Fruit fly (Drosophila melanogaster) whole organism, embryonic: Measurements from ENCODE around the gene CG1142.

Source experiments
- B-H2 ChIP-seq: fragments of 200-800 bp; sonication (Bioruptor generic); optimal IDR thresholded peaks from 2 replicates; lab custom pipeline; 2018; ENCODE audit warnings: missing biosample characterization, mild to moderate bottlenecking, missing genetic modification characterization
- C15 ChIP-seq: fragments of 200-800 bp; sonication (Bioruptor generic); IDR thresholded peaks from 3 replicates; pipeline ENCODE4 v1.3.6; 2022; ENCODE audit warnings: missing biosample characterization, missing genetic modification characterization
- CG10147 ChIP-seq: fragments of 200-800 bp; sonication (Bioruptor generic); optimal IDR thresholded peaks from 2 replicates; lab custom pipeline; 2019; ENCODE audit warnings: missing biosample characterization, mild to moderate bottlenecking, missing genetic modification characterization, moderate library complexity
- CG1024 ChIP-seq: fragments of 200-800 bp; sonication (Bioruptor generic); IDR thresholded peaks from 2 replicates; pipeline ENCODE4 v1.3.6; 2022; ENCODE audit warnings: missing biosample characterization, missing genetic modification characterization
- CG10543 ChIP-seq: fragments of 200-800 bp; sonication (Bioruptor generic); optimal IDR thresholded peaks from 3 replicates; lab custom pipeline; 2017; ENCODE audit warnings: missing biosample characterization, mild to moderate bottlenecking, missing genetic modification characterization, moderate library complexity
- CG11723 ChIP-seq: fragments of 200-800 bp; sonication (Bioruptor generic); optimal IDR thresholded peaks from 2 replicates; lab custom pipeline; 2017; ENCODE audit warnings: missing biosample characterization, mild to moderate bottlenecking, missing genetic modification characterization
- CG12219 ChIP-seq: fragments of 200-800 bp; sonication (Bioruptor generic); optimal IDR thresholded peaks from 3 replicates; lab custom pipeline; 2018; ENCODE audit warnings: missing biosample characterization, mild to moderate bottlenecking, missing genetic modification characterization
- CG12659 ChIP-seq: fragments of 200-800 bp; sonication (Bioruptor generic); optimal IDR thresholded peaks from 3 replicates; lab custom pipeline; 2017; ENCODE audit warnings: mild to moderate bottlenecking, missing biosample characterization, missing genetic modification reagents, missing genetic modification characterization
- CG12769 ChIP-seq: fragments of 200-800 bp; sonication (Bioruptor generic); optimal IDR thresholded peaks from 2 replicates; lab custom pipeline; 2019; ENCODE audit warnings: missing biosample characterization, mild to moderate bottlenecking, missing genetic modification characterization, moderate library complexity
- CG13424 ChIP-seq: fragments of 200-800 bp; sonication (Bioruptor generic); optimal IDR thresholded peaks from 2 replicates; lab custom pipeline; 2019; ENCODE audit warnings: missing biosample characterization, mild to moderate bottlenecking, missing genetic modification characterization, moderate library complexity
- CG13775 ChIP-seq: fragments of 200-800 bp; sonication (Bioruptor generic); optimal IDR thresholded peaks from 3 replicates; lab custom pipeline; 2017; ENCODE audit warnings: missing biosample characterization, mild to moderate bottlenecking, missing genetic modification characterization
- CG13894 ChIP-seq: fragments of 200-800 bp; sonication (Bioruptor generic); optimal IDR thresholded peaks from 3 replicates; lab custom pipeline; 2018; ENCODE audit warnings: missing biosample characterization, mild to moderate bottlenecking, missing genetic modification characterization, moderate library complexity
- CG14014 ChIP-seq: fragments of 200-800 bp; sonication (Bioruptor generic); IDR thresholded peaks from 2 replicates; pipeline ENCODE4 v1.3.6; 2022; ENCODE audit warnings: missing biosample characterization, missing genetic modification characterization
- CG15696 ChIP-seq: fragments of 200-800 bp; sonication (Bioruptor generic); optimal IDR thresholded peaks from 2 replicates; lab custom pipeline; 2019; ENCODE audit warnings: missing biosample characterization, mild to moderate bottlenecking, missing genetic modification characterization, moderate library complexity
- CG17568 ChIP-seq: fragments of 200-800 bp; sonication (Bioruptor generic); optimal IDR thresholded peaks from 2 replicates; lab custom pipeline; 2018; ENCODE audit warnings: missing biosample characterization, mild to moderate bottlenecking, missing genetic modification characterization, moderate library complexity
- CG17829 ChIP-seq: fragments of 200-800 bp; optimal IDR thresholded peaks from 2 replicates; lab custom pipeline; 2019; ENCODE audit warnings: missing biosample characterization, mild to moderate bottlenecking, missing genetic modification characterization, moderate library complexity
- CG18476 ChIP-seq: fragments of 200-800 bp; sonication (Bioruptor generic); optimal IDR thresholded peaks from 2 replicates; lab custom pipeline; 2016; ENCODE audit warnings: missing biosample characterization, mild to moderate bottlenecking, missing genetic modification characterization
- CG2678 ChIP-seq: fragments of 200-800 bp; sonication (Bioruptor generic); optimal IDR thresholded peaks from 3 replicates; lab custom pipeline; 2019; ENCODE audit warnings: missing biosample characterization, mild to moderate bottlenecking, missing genetic modification characterization, moderate library complexity
- CG2889 ChIP-seq: fragments of 200-800 bp; sonication (Bioruptor generic); IDR thresholded peaks from 3 replicates; pipeline ENCODE4 v1.3.6; 2022; ENCODE audit warnings: missing biosample characterization, missing genetic modification characterization
- CG33557 ChIP-seq: fragments of 200-800 bp; sonication (Bioruptor generic); optimal IDR thresholded peaks from 2 replicates; lab custom pipeline; 2019; ENCODE audit warnings: missing biosample characterization, mild to moderate bottlenecking, missing genetic modification characterization, moderate library complexity
- CG42726 ChIP-seq: fragments of 200-800 bp; sonication (Bioruptor generic); IDR thresholded peaks from 2 replicates; pipeline ENCODE4 v1.3.6; 2022; ENCODE audit warnings: missing biosample characterization, missing genetic modification characterization; ENCODE audit not compliant: partially characterized antibody
- CG4360 ChIP-seq: fragments of 200-800 bp; sonication (Bioruptor generic); IDR thresholded peaks from 2 replicates; pipeline ENCODE4 v1.3.6; 2022; ENCODE audit warnings: missing biosample characterization, missing genetic modification characterization
- CG4424 ChIP-seq: fragments of 200-800 bp; sonication (Bioruptor generic); optimal IDR thresholded peaks from 3 replicates; lab custom pipeline; 2016; ENCODE audit warnings: missing biosample characterization, missing genetic modification characterization
- CG4707 ChIP-seq: fragments of 200-800 bp; sonication (Bioruptor generic); optimal IDR thresholded peaks from 2 replicates; lab custom pipeline; 2018; ENCODE audit warnings: missing biosample characterization, mild to moderate bottlenecking, missing genetic modification characterization, moderate library complexity
- CG8765 ChIP-seq: fragments of 200-800 bp; sonication (Bioruptor generic); IDR thresholded peaks from 2 replicates; pipeline ENCODE4 v1.3.6; 2022; ENCODE audit warnings: missing biosample characterization, missing genetic modification characterization
- CG8944 ChIP-seq: fragments of 200-800 bp; sonication (Bioruptor generic); optimal IDR thresholded peaks from 3 replicates; lab custom pipeline; 2016; ENCODE audit warnings: missing biosample characterization, missing genetic modification characterization
- CG9437 ChIP-seq: fragments of 200-800 bp; sonication (Bioruptor generic); optimal IDR thresholded peaks from 2 replicates; lab custom pipeline; 2018; ENCODE audit warnings: missing biosample characterization, mild to moderate bottlenecking, missing genetic modification characterization
- CG9932 ChIP-seq: fragments of 200-800 bp; sonication (Bioruptor generic); IDR thresholded peaks from 2 replicates; pipeline ENCODE4 v1.3.6; 2022; ENCODE audit warnings: missing biosample characterization, missing genetic modification characterization
- CkIIα-i1 ChIP-seq: fragments of 200-800 bp; sonication (Bioruptor generic); IDR thresholded peaks from 2 replicates; pipeline ENCODE4 v1.3.6; 2022; ENCODE audit warnings: missing biosample characterization, missing genetic modification characterization
- D ChIP-seq, 2 experiments: fragments of 200-800 bp in 1 of 2; fragments of >200 bp in 1 of 2; sonication (Bioruptor generic) in 1 of 2; optimal IDR thresholded peaks; 2 replicates in 1 of 2; 3 replicates in 1 of 2; lab custom pipeline; 2017; ENCODE audit warnings: mild to moderate bottlenecking in 1 of 2, missing biosample characterization in 1 of 2, missing genetic modification characterization in 1 of 2, missing genetic modification reagents in 1 of 2
- HmgD ChIP-seq: fragments of 200-800 bp; sonication (Bioruptor generic); optimal IDR thresholded peaks from 3 replicates; lab custom pipeline; 2016; ENCODE audit warnings: missing biosample characterization, missing genetic modification characterization
- Hr3 ChIP-seq: fragments of 200-800 bp; sonication (Bioruptor generic); optimal IDR thresholded peaks from 3 replicates; lab custom pipeline; 2016; ENCODE audit warnings: missing biosample characterization, missing genetic modification characterization
- Hsf ChIP-seq: fragments of 200-800 bp; sonication (Bioruptor generic); optimal IDR thresholded peaks from 3 replicates; lab custom pipeline; 2016; ENCODE audit warnings: missing biosample characterization, missing genetic modification characterization
- Rfx ChIP-seq: fragments of 200-800 bp; sonication (Bioruptor generic); IDR thresholded peaks from 2 replicates; pipeline ENCODE4 v1.3.6; 2022; ENCODE audit warnings: missing biosample characterization, missing genetic modification characterization
- ase ChIP-seq: fragments of 200-800 bp; sonication (Bioruptor generic); IDR thresholded peaks from 3 replicates; pipeline ENCODE4 v1.3.6; 2022; ENCODE audit warnings: missing biosample characterization, missing genetic modification characterization
- dan ChIP-seq: fragments of 200-800 bp; sonication (Bioruptor generic); IDR thresholded peaks from 2 replicates; pipeline ENCODE4 v1.3.6; 2022; ENCODE audit warnings: missing biosample characterization, missing genetic modification characterization
- dimm ChIP-seq: fragments of 200-800 bp; sonication (Bioruptor generic); IDR thresholded peaks from 2 replicates; pipeline ENCODE4 v1.3.6; 2022; ENCODE audit warnings: missing biosample characterization, missing genetic modification characterization
- dmrt99B ChIP-seq: fragments of 200-800 bp; sonication (Bioruptor generic); optimal IDR thresholded peaks from 2 replicates; lab custom pipeline; 2018; ENCODE audit warnings: missing biosample characterization, mild to moderate bottlenecking, missing genetic modification characterization, moderate library complexity
- grau ChIP-seq: fragments of 200-800 bp; optimal IDR thresholded peaks from 3 replicates; lab custom pipeline; 2019; ENCODE audit warnings: missing biosample characterization, mild to moderate bottlenecking, missing genetic modification characterization, moderate library complexity
- hkb ChIP-seq, 2 experiments: fragments of 200-800 bp in 1 of 2; fragments of >200 bp in 1 of 2; sonication (Bioruptor generic) in 1 of 2; IDR thresholded peaks in 1 of 2; optimal IDR thresholded peaks in 1 of 2; 2 replicates each; pipeline versions ENCODE4 v1.3.6 to Lab custom; 2017 to 2022; ENCODE audit warnings: missing biosample characterization in 1 of 2, missing genetic modification characterization in 1 of 2
- jigr1 ChIP-seq: fragments of 200-800 bp; sonication (Bioruptor generic); IDR thresholded peaks from 3 replicates; pipeline ENCODE4 v1.3.6; 2022; ENCODE audit warnings: missing biosample characterization, missing genetic modification characterization
- kah ChIP-seq: fragments of 200-800 bp; sonication (Bioruptor generic); optimal IDR thresholded peaks from 2 replicates; lab custom pipeline; 2018; ENCODE audit warnings: missing biosample characterization, mild to moderate bottlenecking, missing genetic modification characterization
- seq ChIP-seq: fragments of 200-800 bp; sonication (Bioruptor generic); IDR thresholded peaks from 2 replicates; pipeline ENCODE4 v1.3.6; 2022; ENCODE audit warnings: missing biosample characterization, missing genetic modification characterization
- sima ChIP-seq: fragments of 200-800 bp; sonication (Bioruptor generic); optimal IDR thresholded peaks from 2 replicates; lab custom pipeline; 2016; ENCODE audit warnings: missing biosample characterization, missing genetic modification characterization
- sisA ChIP-seq: fragments of 200-800 bp; sonication (Bioruptor generic); IDR thresholded peaks from 2 replicates; pipeline ENCODE4 v1.3.6; 2022; ENCODE audit warnings: missing biosample characterization, missing genetic modification characterization
- sqz ChIP-seq: fragments of 200-800 bp; sonication (Bioruptor generic); optimal IDR thresholded peaks from 3 replicates; lab custom pipeline; 2018; ENCODE audit warnings: missing biosample characterization, mild to moderate bottlenecking, missing genetic modification characterization
- trem ChIP-seq: fragments of 200-800 bp; optimal IDR thresholded peaks from 3 replicates; lab custom pipeline; 2019; ENCODE audit warnings: missing biosample characterization, mild to moderate bottlenecking, missing genetic modification characterization, moderate library complexity
- unpg ChIP-seq: fragments of 200-800 bp; sonication (Bioruptor generic); optimal IDR thresholded peaks from 3 replicates; lab custom pipeline; 2018; ENCODE audit warnings: missing biosample characterization, mild to moderate bottlenecking, missing genetic modification characterization, moderate library complexity
- vvl ChIP-seq: fragments of 200-800 bp; sonication (Bioruptor generic); IDR thresholded peaks from 2 replicates; pipeline ENCODE4 v1.3.6; 2022; ENCODE audit warnings: missing biosample characterization, missing genetic modification characterization
- wek ChIP-seq: fragments of 200-800 bp; sonication (Bioruptor generic); optimal IDR thresholded peaks from 3 replicates; lab custom pipeline; 2018; ENCODE audit warnings: missing biosample characterization, mild to moderate bottlenecking, missing genetic modification characterization, moderate library complexity

The CG1142 gene

DNA sequence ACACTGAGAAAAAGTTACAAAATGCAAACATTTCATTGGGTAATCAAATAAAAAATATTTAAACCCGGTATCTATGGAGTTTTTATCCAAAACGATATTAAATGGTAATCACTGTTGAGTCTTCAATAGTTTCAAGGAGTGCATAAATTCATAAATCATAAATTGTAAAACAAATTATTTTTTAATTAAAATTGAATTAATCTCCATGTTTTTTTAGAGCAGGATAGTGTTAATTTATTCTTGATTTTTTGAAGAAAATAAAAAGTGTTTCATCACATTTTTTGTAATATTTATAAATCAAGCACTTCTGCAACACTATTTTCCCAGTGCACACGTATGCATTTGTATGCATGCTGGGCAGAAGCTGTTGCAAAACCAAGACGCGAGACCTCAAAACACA, 17.3 kb upstream of the CG1142 start (continued):
- TF ChIP-seq C15 (GFP tag; lab: Robert Waterston, UW) (no peak), CG13424 (peak; percentile 81), CG17568 (GFP tag; lab: Kevin White, UChicago) (no peak), CG33557 (GFP tag; lab: Kevin White, UChicago) (no peak), CG8944 (GFP tag; lab: Kevin White, UChicago) (no peak), CG2889 (GFP tag; lab: Robert Waterston, UW) (no peak), CG11723 (peak; percentile 29), Hr3 (GFP tag; lab: Kevin White, UChicago) (peak; percentile 44), CG4424 (peak; percentile 67), dan (GFP tag; lab: Robert Waterston, UW) (no peak), CG10543 (GFP tag; lab: Kevin White, UChicago) (no peak), CG42726 (GFP tag; lab: Robert Waterston, UW) (no peak), CG13775 (GFP tag; lab: Kevin White, UChicago) (peak; percentile 53), sisA (GFP tag; lab: Robert Waterston, UW) (peak; percentile 45), CG13894 (tag; lab: Kevin White, UChicago) (no peak), CG9437 (GFP tag; lab: Kevin White, UChicago) (peak; percentile 73), HmgD (GFP tag; lab: Kevin White, UChicago) (no peak), dmrt99B (tag; lab: Kevin White, UChicago) (peak; percentile 89), CG12659 (GFP tag; lab: Kevin White, UChicago) (peak; percentile 68), CG12219 (no peak), CG17829 (tag; lab: Kevin White, UChicago) (no peak), ase (peak; percentile 51; the same call in 1 of the 3 replicates), CG14014 (GFP tag; lab: Robert Waterston, UW) (no peak), sima (GFP tag; lab: Kevin White, UChicago) (no peak), sqz (GFP tag; lab: Kevin White, UChicago) (no peak), CG12769 (tag; lab: Kevin White, UChicago) (no peak), Hsf (GFP tag; lab: Kevin White, UChicago) (peak; percentile 30), CG15696 (tag; lab: Kevin White, UChicago) (no peak), trem (no peak), D (optimal IDR thresholded peaks at IDR 0.05; lab: Kevin White, UChicago) (no peak), D (GFP tag; optimal IDR thresholded peaks at IDR 0.05; lab: Kevin White, UChicago) (peak; percentile 31), CG8765 (no peak), dimm (GFP tag; lab: Robert Waterston, UW) (no peak), CG18476 (GFP tag; lab: Kevin White, UChicago) (peak; percentile 5), CG4707 (GFP tag; lab: Kevin White, UChicago) (no peak), CG2678 (peak; percentile 81), CG9932 (no peak), wek (no peak), seq (GFP tag; lab: Robert Waterston, UW) (no peak), CG4360 (GFP tag; lab: Robert Waterston, UW) (no peak), CG10147 (peak; percentile 9), B-H2 (GFP tag; lab: Kevin White, UChicago) (no peak), grau (peak; percentile 66), CkIIα-i1 (GFP tag; lab: Robert Waterston, UW) (no peak), vvl (GFP tag; lab: Robert Waterston, UW) (no peak; the same call in none of the 2 replicates), kah (GFP tag; lab: Kevin White, UChicago) (peak; percentile 54), hkb (optimal IDR thresholded peaks at IDR 0.05; lab: Kevin White, UChicago) (no peak), hkb (GFP tag; IDR thresholded peaks at IDR 0.05; lab: Robert Waterston, UW) (peak; percentile 67), jigr1 (GFP tag; lab: Robert Waterston, UW) (no peak), Rfx (peak; percentile 17; the same call in 1 of the 2 replicates), unpg (GFP tag; lab: Kevin White, UChicago) (peak; percentile 65), CG1024 (GFP tag; lab: Robert Waterston, UW) (no peak)
